Fruit fly (Drosophila melanogaster) whole organism, adult: Measurements from ENCODE around the gene Toll-9.

ENCODE experiments used
- CG12768 ChIP-seq: fragments of 200-800 bp; sonication (Bioruptor generic); optimal IDR thresholded peaks from 2 replicates; lab custom pipeline; 2017; ENCODE audit warnings: missing biosample characterization, missing genetic modification characterization, mild to moderate bottlenecking, moderate library complexity, missing genetic modification reagents
- CG7101 ChIP-seq: fragments of 200-800 bp; sonication (Bioruptor generic); optimal IDR thresholded peaks from 2 replicates; lab custom pipeline; 2018; ENCODE audit warnings: missing biosample characterization, mild to moderate bottlenecking, missing genetic modification characterization, moderate library complexity
- Crg-1 ChIP-seq: fragments of 200-800 bp; sonication (Bioruptor generic); optimal IDR thresholded peaks from 2 replicates; lab custom pipeline; 2016; ENCODE audit warnings: missing biosample characterization, missing genetic modification characterization
- cic ChIP-seq: fragments of 200-800 bp; sonication (Bioruptor generic); optimal IDR thresholded peaks from 2 replicates; lab custom pipeline; 2017; ENCODE audit warnings: missing biosample characterization, mild to moderate bottlenecking, missing genetic modification characterization, moderate library complexity
- kay ChIP-seq: fragments of 200-800 bp; sonication (Bioruptor generic); peaks from one replicate; lab custom pipeline; 2016; ENCODE audit warnings: missing biosample characterization, missing genetic modification characterization, borderline replicate concordance
- tj ChIP-seq: fragments of 200-800 bp; sonication (Bioruptor generic); optimal IDR thresholded peaks from 3 replicates; lab custom pipeline; 2017; ENCODE audit warnings: missing biosample characterization, mild to moderate bottlenecking, missing genetic modification characterization, moderate library complexity

- TF ChIP-seq CG7101 (no peak), CG12768 (GFP tag; lab: Kevin White, UChicago) (no peak), tj (GFP tag; lab: Kevin White, UChicago) (no peak), kay (GFP tag; lab: Kevin White, UChicago) (no peak), cic (GFP tag; lab: Kevin White, UChicago) (no peak), Crg-1 (no peak)
These were observed 8.3 kb downstream of the Toll-9 start, which contains the start of gene CG5665 for dm6 chr3L:20358212-20358611.
